Worm (Caenorhabditis elegans) whole organism, dauer: ENCODE measurements around the gene cah-4.

Experiments
- unc-62 ChIP-seq: sonication (generic microtip); optimal IDR thresholded peaks from 2 replicates; lab custom pipeline; 2017; ENCODE audit warnings: missing biosample characterization, missing genetic modification reagents, missing genetic modification characterization

cah-4 gene

ce11 chrX:13542236-13542635, at the start of gene cah-4:
Gene cah-4, plus strand, starts transcription at chrX:13542574.
- TF ChIP-seq unc-62 (GFP tag; lab: Kevin White, UChicago) = no peak

- TF ChIP-seq unc-62 (GFP tag; lab: Kevin White, UChicago) = no peak
Observed at ce11 chrX:13493762-13494161, 48.6 kb upstream of the cah-4 start.

- TF ChIP-seq unc-62 (GFP tag; lab: Kevin White, UChicago) = no peak
Observed at ce11 chrX:13499098-13499497, 43.3 kb upstream of the cah-4 start.

ce11 chrX:13499923-13500322, 42.5 kb upstream of the cah-4 start:
- TF ChIP-seq unc-62 (GFP tag; lab: Kevin White, UChicago) = no peak

ce11 chrX:13500568-13500967, 41.8 kb upstream of the cah-4 start, which contains the start of gene sad-1:
Gene sad-1, minus strand, starts transcription at chrX:13500668.
- TF ChIP-seq unc-62 (GFP tag; lab: Kevin White, UChicago) = no peak

- no peak for TF ChIP-seq unc-62 (GFP tag; lab: Kevin White, UChicago)
Observed at ce11 chrX:13502282-13502681, 40.1 kb upstream of the cah-4 start.

- no peak for TF ChIP-seq unc-62 (GFP tag; lab: Kevin White, UChicago)
Observed at ce11 chrX:13503839-13504238, 38.5 kb upstream of the cah-4 start.

ce11 chrX:13505201-13505600, 37.2 kb upstream of the cah-4 start:
- TF ChIP-seq unc-62 (GFP tag; lab: Kevin White, UChicago) = no peak

ce11 chrX:13506043-13506442, 36.3 kb upstream of the cah-4 start:
- no peak for TF ChIP-seq unc-62 (GFP tag; lab: Kevin White, UChicago)

ce11 chrX:13506493-13506892, 35.9 kb upstream of the cah-4 start:
- no peak for TF ChIP-seq unc-62 (GFP tag; lab: Kevin White, UChicago)

ce11 chrX:13507233-13507632, 35.1 kb upstream of the cah-4 start, which contains the start of gene H06A10.1:
Gene H06A10.1, plus strand, starts transcription at chrX:13507533.
- TF ChIP-seq unc-62 (GFP tag; lab: Kevin White, UChicago) = no peak

- no peak for TF ChIP-seq unc-62 (GFP tag; lab: Kevin White, UChicago)
Observed at ce11 chrX:13510234-13510837, 32.0 kb upstream of the cah-4 start.

- TF ChIP-seq unc-62 (GFP tag; lab: Kevin White, UChicago) = no peak
Observed at ce11 chrX:13510997-13511396, 31.4 kb upstream of the cah-4 start, which contains the start of gene col-185. Gene col-185, minus strand, starts transcription at chrX:13511097.

- no peak for TF ChIP-seq unc-62 (GFP tag; lab: Kevin White, UChicago)
Observed at ce11 chrX:13511796-13512195, 30.6 kb upstream of the cah-4 start.

- TF ChIP-seq unc-62 (GFP tag; lab: Kevin White, UChicago) = no peak
Observed at ce11 chrX:13514384-13514783, 28.0 kb upstream of the cah-4 start.

ce11 chrX:13518861-13519713, 23.3 kb upstream of the cah-4 start, which contains the start of the genes cdk-4 and F18H3.1:
Gene cdk-4, minus strand, starts transcription at chrX:13518911.
Gene F18H3.1, plus strand, starts transcription at chrX:13519663.
- TF ChIP-seq unc-62 (GFP tag; lab: Kevin White, UChicago) = no peak
